Worm (Caenorhabditis elegans): ENCODE results near the gene denn-4.

DNA sequence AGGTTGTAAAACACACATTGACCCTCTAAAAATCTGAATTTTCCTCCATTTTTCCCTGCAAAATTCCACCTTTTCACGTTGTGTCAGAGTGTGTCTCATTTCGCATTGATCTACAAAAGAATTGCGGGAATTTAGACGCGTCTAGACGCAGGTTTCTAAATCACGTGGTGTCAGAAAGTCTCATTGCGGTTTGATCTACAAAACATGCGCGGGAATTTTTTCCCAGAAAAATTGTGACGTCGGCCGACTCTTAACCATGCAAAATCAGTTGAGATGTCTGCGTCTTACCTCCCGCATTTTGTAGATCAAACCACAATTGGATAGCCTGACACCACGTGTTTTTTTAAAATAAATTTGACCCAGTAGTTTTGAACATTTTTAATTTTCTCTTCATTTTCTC is 14.9 kb upstream of the denn-4 start:
- TF ChIP-seq pqm-1 (tag; optimal IDR thresholded peaks at IDR 0.05), result no peak
- TF ChIP-seq K09A11.1 (tag; optimal IDR thresholded peaks at IDR 0.05; ENCODE audit: insufficient read depth), result no peak
- no peak for TF ChIP-seq ceh-9 (tag; optimal IDR thresholded peaks at IDR 0.05)
- no peak for TF ChIP-seq elt-2 (tag; optimal IDR thresholded peaks at IDR 0.05)
- no peak for TF ChIP-seq pha-4 (tag; optimal IDR thresholded peaks at IDR 0.05)
